Worm (Caenorhabditis elegans): ENCODE data around the gene epg-9.

The epg-9 gene

ce11 chrIV:2613754-2614244, 12.9 kb downstream of the epg-9 start, which contains the start of gene daao-1:
daao-1 (plus strand) TSS chrIV:2614194.
- TF ChIP-seq elt-2 (tag; optimal IDR thresholded peaks at IDR 0.05) (peak; percentile 7), efl-3 (GFP tag; optimal IDR thresholded peaks at IDR 0.05) (no peak), nhr-11 (tag; optimal IDR thresholded peaks at IDR 0.05) (no peak), fkh-10 (GFP tag; optimal IDR thresholded peaks at IDR 0.05) (no peak), blmp-1 (tag; optimal IDR thresholded peaks at IDR 0.05) (no peak), elt-3 (tag; optimal IDR thresholded peaks at IDR 0.05) (no peak), sup-37 (GFP tag; optimal IDR thresholded peaks at IDR 0.05) (no peak), ama-1 (optimal IDR thresholded peaks at IDR 0.05) (no peak)

- no peak for TF ChIP-seq mab-9 (GFP tag; IDR thresholded peaks at IDR 0.05)
- no peak for TF ChIP-seq nhr-77 (tag; optimal IDR thresholded peaks at IDR 0.05)
- TF ChIP-seq rnt-1 (tag; optimal IDR thresholded peaks at IDR 0.05) = no peak
- no peak for TF ChIP-seq mdl-1 (tag; optimal IDR thresholded peaks at IDR 0.05)
- TF ChIP-seq elt-2 (tag; optimal IDR thresholded peaks at IDR 0.05) = no peak
- TF ChIP-seq ets-5 (GFP tag; IDR thresholded peaks at IDR 0.05) = no peak
- no peak for TF ChIP-seq dsc-1 (tag; optimal IDR thresholded peaks at IDR 0.05)
- no peak for TF ChIP-seq fkh-4 (tag; optimal IDR thresholded peaks at IDR 0.05; ENCODE audit: borderline replicate concordance)
- TF ChIP-seq efl-3 (GFP tag; optimal IDR thresholded peaks at IDR 0.05) = no peak
- TF ChIP-seq nhr-84 (tag; optimal IDR thresholded peaks at IDR 0.05) = no peak
- no peak for TF ChIP-seq mef-2 (tag; optimal IDR thresholded peaks at IDR 0.05)
- no peak for TF ChIP-seq tbx-2 (tag; optimal IDR thresholded peaks at IDR 0.05)
These were observed 15.9 kb downstream of the epg-9 start for ce11 chrIV:2616853-2617252.

ce11 chrIV:2618611-2619010, 17.7 kb downstream of the epg-9 start, which contains the start of gene smf-3:
smf-3 (plus strand) TSS chrIV:2618869.
- TF ChIP-seq alr-1 (tag; optimal IDR thresholded peaks at IDR 0.05; ENCODE audit: borderline replicate concordance) (no peak), lin-35 (GFP tag; optimal IDR thresholded peaks at IDR 0.05) (peak in 1 of 2 experiments; percentile 42), ztf-11 (tag; optimal IDR thresholded peaks at IDR 0.05) (no peak), nhr-20 (tag; optimal IDR thresholded peaks at IDR 0.05) (peak; percentile 15), elt-2 (tag; optimal IDR thresholded peaks at IDR 0.05) (peak; percentile 94), sptf-1 (tag; optimal IDR thresholded peaks at IDR 0.05) (no peak), swsn-7 (tag; optimal IDR thresholded peaks at IDR 0.05) (no peak)

- TF ChIP-seq ztf-11 (tag; optimal IDR thresholded peaks at IDR 0.05) = no peak
- TF ChIP-seq nhr-77 (tag; optimal IDR thresholded peaks at IDR 0.05) = no peak
- no peak for TF ChIP-seq unc-86 (tag; optimal IDR thresholded peaks at IDR 0.05)
- no peak for TF ChIP-seq grh-1 (GFP tag; IDR thresholded peaks at IDR 0.05)
- no peak for TF ChIP-seq pag-3 (tag; optimal IDR thresholded peaks at IDR 0.05; ENCODE audit: borderline replicate concordance, insufficient read depth)
- no peak for TF ChIP-seq ceh-90 (tag; optimal IDR thresholded peaks at IDR 0.05)
- no peak for TF ChIP-seq sup-37 (GFP tag; optimal IDR thresholded peaks at IDR 0.05)
- no peak for TF ChIP-seq blmp-1 (tag; optimal IDR thresholded peaks at IDR 0.05)
- no peak for TF ChIP-seq hlh-17 (GFP tag; optimal IDR thresholded peaks at IDR 0.05; ENCODE audit: borderline replicate concordance)
- no peak for TF ChIP-seq lin-15B (tag; optimal IDR thresholded peaks at IDR 0.05)
- TF ChIP-seq ceh-82 (tag; optimal IDR thresholded peaks at IDR 0.05) = no peak
- no peak for TF ChIP-seq C34B4.2 (tag; optimal IDR thresholded peaks at IDR 0.05)
- no peak for TF ChIP-seq nhr-84 (tag; optimal IDR thresholded peaks at IDR 0.05)
- TF ChIP-seq nhr-19 (GFP tag; conservative IDR thresholded peaks at IDR 0.05) = no peak
- no peak for TF ChIP-seq xbp-1 (tag; optimal IDR thresholded peaks at IDR 0.05)
- no peak for TF ChIP-seq nhr-90 (tag; optimal IDR thresholded peaks at IDR 0.05; ENCODE audit: poor library complexity)
- no peak for TF ChIP-seq nhr-47 (tag; optimal IDR thresholded peaks at IDR 0.05)
These were observed 27.2 kb downstream of the epg-9 start, which contains the start of gene ngn-1 for ce11 chrIV:2628171-2628570. ngn-1 (minus strand) TSS chrIV:2628271.

Data from whole organism, L1 larva.